Fruit fly (Drosophila melanogaster): ENCODE results near the gene Ipp.

dm6 chr3R:14005152-14005551 is 46.6 kb downstream of the Ipp start:
- TF ChIP-seq Ets98B (GFP tag; IDR thresholded peaks at IDR 0.05) (no peak), Pif1A (GFP tag; optimal IDR thresholded peaks at IDR 0.05) (no peak), gl (tag; optimal IDR thresholded peaks at IDR 0.05) (no peak), CG34367 (tag; optimal IDR thresholded peaks at IDR 0.05) (no peak), CG8159 (tag; optimal IDR thresholded peaks at IDR 0.05) (no peak)

Measured in whole organism, pupa.